Fruit fly (Drosophila melanogaster): Measurements from ENCODE around the gene CG32277.

CG32277 gene

dm6 chr3L:3194059-3194458 lies 11.2 kb downstream of the CG32277 start (continued):
- peak; percentile 85 for TF ChIP-seq CG18764 (GFP tag; optimal IDR thresholded peaks at IDR 0.05)
- TF ChIP-seq Dip3 (GFP tag; optimal IDR thresholded peaks at IDR 0.05), result peak; percentile 61
- peak; percentile 89 for TF ChIP-seq CG12104 (GFP tag; optimal IDR thresholded peaks at IDR 0.05)
- TF ChIP-seq Lim3 (GFP tag; IDR thresholded peaks at IDR 0.05), result peak; percentile 55
- peak; percentile 86 for TF ChIP-seq Max (GFP tag; optimal IDR thresholded peaks at IDR 0.05)
- TF ChIP-seq da (GFP tag; optimal IDR thresholded peaks at IDR 0.05), result peak; percentile 13
- peak; percentile 67 for TF ChIP-seq CG4854 (GFP tag; optimal IDR thresholded peaks at IDR 0.05)
- peak; percentile 86 for TF ChIP-seq CG6765 (GFP tag; optimal IDR thresholded peaks at IDR 0.05)
- peak; percentile 94 for TF ChIP-seq slbo (GFP tag; IDR thresholded peaks at IDR 0.05)
- TF ChIP-seq CG6813 (GFP tag; optimal IDR thresholded peaks at IDR 0.05), result peak; percentile 94
- peak; percentile 4 for TF ChIP-seq kni (GFP tag; optimal IDR thresholded peaks at IDR 0.05)
- TF ChIP-seq salm (tag; optimal IDR thresholded peaks at IDR 0.05), result peak; percentile 90
- peak; percentile 90 for TF ChIP-seq H2.0 (GFP tag; IDR thresholded peaks at IDR 0.05)
- peak; percentile 99 for TF ChIP-seq CG11696 (GFP tag; IDR thresholded peaks at IDR 0.05)
- peak; percentile 71 for TF ChIP-seq CG10431 (GFP tag; optimal IDR thresholded peaks at IDR 0.05)
- TF ChIP-seq CG3163 (GFP tag; optimal IDR thresholded peaks at IDR 0.05), result no peak
- TF ChIP-seq wdn (GFP tag; IDR thresholded peaks at IDR 0.05), result peak; percentile 73
- peak; percentile 93 for TF ChIP-seq CG12299 (tag; optimal IDR thresholded peaks at IDR 0.05)
- TF ChIP-seq nerfin-2 (GFP tag; IDR thresholded peaks at IDR 0.05; ENCODE audit: partially characterized antibody), result no peak
- TF ChIP-seq jing (GFP tag; optimal IDR thresholded peaks at IDR 0.05), result peak; percentile 82
- TF ChIP-seq CG6791 (GFP tag; IDR thresholded peaks at IDR 0.05; ENCODE audit: partially characterized antibody), result no peak
- TF ChIP-seq BEAF-32 (GFP tag; optimal IDR thresholded peaks at IDR 0.05), result no peak
- TF ChIP-seq CG6683 (GFP tag; optimal IDR thresholded peaks at IDR 0.05), result peak; percentile 86
- TF ChIP-seq dpn (GFP tag; optimal IDR thresholded peaks at IDR 0.05), result peak; percentile 40 to 92
- no peak for TF ChIP-seq emc (GFP tag; optimal IDR thresholded peaks at IDR 0.05)
- TF ChIP-seq onecut (GFP tag; IDR thresholded peaks at IDR 0.05), result peak; percentile 91
- TF ChIP-seq Dbx (GFP tag; IDR thresholded peaks at IDR 0.05), result peak; percentile 92
- TF ChIP-seq Gug (GFP tag; IDR thresholded peaks at IDR 0.05), result peak; percentile 88
- TF ChIP-seq CG1792 (GFP tag; optimal IDR thresholded peaks at IDR 0.05), result peak; percentile 50
- peak; percentile 88 for TF ChIP-seq ase (GFP tag; IDR thresholded peaks at IDR 0.05)
- TF ChIP-seq CG7745 (tag; optimal IDR thresholded peaks at IDR 0.05), result peak; percentile 56
- no peak for TF ChIP-seq Lpt (GFP tag; optimal IDR thresholded peaks at IDR 0.05)
- TF ChIP-seq sob (GFP tag; IDR thresholded peaks at IDR 0.05), result peak; percentile 95
- TF ChIP-seq CG2120 (GFP tag; optimal IDR thresholded peaks at IDR 0.05), result peak; percentile 84
- peak; percentile 93 for TF ChIP-seq ATbp (GFP tag; optimal IDR thresholded peaks at IDR 0.05)
- TF ChIP-seq zf30C (GFP tag; optimal IDR thresholded peaks at IDR 0.05), result no peak
- TF ChIP-seq twi (tag; optimal IDR thresholded peaks at IDR 0.05), result peak; percentile 77
- TF ChIP-seq Fer1 (GFP tag; optimal IDR thresholded peaks at IDR 0.05), result peak; percentile 94
- TF ChIP-seq CG2202 (tag; optimal IDR thresholded peaks at IDR 0.05), result peak; percentile 87
- peak; percentile 78 for TF ChIP-seq CG9215 (GFP tag; IDR thresholded peaks at IDR 0.05)
- TF ChIP-seq fd102C (GFP tag; optimal IDR thresholded peaks at IDR 0.05), result peak; percentile 85
- TF ChIP-seq so (GFP tag; IDR thresholded peaks at IDR 0.05), result peak; percentile 93
- no peak for TF ChIP-seq Scr (GFP tag; IDR thresholded peaks at IDR 0.05; ENCODE audit: partially characterized antibody)
- peak; percentile 94 for TF ChIP-seq Asciz (GFP tag; optimal IDR thresholded peaks at IDR 0.05)
- no peak for TF ChIP-seq CG8478 (optimal IDR thresholded peaks at IDR 0.05)
- peak; percentile 77 for TF ChIP-seq Taf1 (GFP tag; IDR thresholded peaks at IDR 0.05)
- peak; percentile 50 for TF ChIP-seq ERR (GFP tag; optimal IDR thresholded peaks at IDR 0.05)
- no peak for TF ChIP-seq Dp (GFP tag; optimal IDR thresholded peaks at IDR 0.05)
- peak; percentile 95 for TF ChIP-seq CG11504 (tag; optimal IDR thresholded peaks at IDR 0.05)
- no peak for TF ChIP-seq HmgD (GFP tag; optimal IDR thresholded peaks at IDR 0.05)
- TF ChIP-seq cwo (GFP tag; optimal IDR thresholded peaks at IDR 0.05), result peak; percentile 89
- TF ChIP-seq Usf (GFP tag; optimal IDR thresholded peaks at IDR 0.05), result peak; percentile 39

Data from whole organism, embryonic.